Worm (Caenorhabditis elegans) whole organism, L3 larva: ENCODE data around the gene F54D5.2.

Source experiments
- nhr-237 ChIP-seq: fragments of 150-350 bp; optimal IDR thresholded peaks from 2 replicates; lab custom pipeline; 2014; ENCODE audit warnings: missing biosample characterization, missing genetic modification characterization
- snpc-4 ChIP-seq: fragments of 150-350 bp; optimal IDR thresholded peaks from 2 replicates; lab custom pipeline; 2014; ENCODE audit warnings: missing biosample characterization, missing genetic modification characterization
- unc-39 ChIP-seq: sonication (generic microtip); optimal IDR thresholded peaks from 4 replicates; lab custom pipeline; 2017; ENCODE audit warnings: missing biosample characterization, missing genetic modification characterization
- zag-1 ChIP-seq: fragments of 150-350 bp; optimal IDR thresholded peaks from 2 replicates; lab custom pipeline; 2014; ENCODE audit warnings: missing biosample characterization, missing genetic modification characterization

DNA sequence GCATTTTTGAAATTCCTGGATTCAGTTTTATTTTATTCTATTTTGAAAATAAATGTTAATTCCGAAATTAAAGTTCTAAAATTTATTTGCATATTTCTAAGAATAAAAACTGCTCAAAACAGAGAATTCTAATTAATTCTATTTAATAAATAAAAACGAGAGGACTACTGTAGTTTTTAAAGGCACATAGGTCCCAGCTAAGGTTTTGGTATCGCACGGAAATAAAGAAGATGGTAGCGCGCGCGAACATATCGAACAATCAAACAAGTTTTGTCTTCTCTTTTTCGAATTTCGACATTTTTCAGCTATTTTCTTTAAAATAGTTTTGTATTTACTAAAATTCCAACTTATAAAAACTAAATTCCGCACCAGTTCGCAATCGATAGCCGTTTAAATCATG lies 4.9 kb downstream of the F54D5.2 start:
- TF ChIP-seq zag-1 (tag; lab: Kevin White, UChicago) (no peak), unc-39 (tag; lab: Kevin White, UChicago) (no peak), snpc-4 (tag; lab: Kevin White, UChicago) (no peak), nhr-237 (tag; lab: Kevin White, UChicago) (no peak)
